Fruit fly (Drosophila melanogaster) whole organism, prepupa: ENCODE data around the gene Acph-1.

Experiments
- CG10631 ChIP-seq: fragments of 200-800 bp; sonication (Bioruptor generic); optimal IDR thresholded peaks from 2 replicates; lab custom pipeline; 2016; ENCODE audit warnings: missing biosample characterization, missing genetic modification characterization
- CG11294 ChIP-seq: fragments of 200-800 bp; sonication (Bioruptor generic); IDR thresholded peaks from 2 replicates; pipeline ENCODE4 v1.3.6; 2022; ENCODE audit warnings: missing biosample characterization, missing genetic modification characterization
- CG11762 ChIP-seq: fragments of 200-800 bp; sonication (Bioruptor generic); optimal IDR thresholded peaks from 3 replicates; lab custom pipeline; 2016; ENCODE audit warnings: missing biosample characterization, missing genetic modification characterization; ENCODE audit not compliant: insufficient read depth
- CG11902 ChIP-seq: fragments of 200-800 bp; sonication (Bioruptor generic); optimal IDR thresholded peaks from 3 replicates; lab custom pipeline; 2016; ENCODE audit warnings: missing biosample characterization, missing genetic modification characterization
- CG15336 ChIP-seq: fragments of 200-800 bp; sonication (Bioruptor generic); IDR thresholded peaks from 2 replicates; pipeline ENCODE4 v1.3.6; 2022; ENCODE audit warnings: missing biosample characterization, missing genetic modification characterization
- CG1621 ChIP-seq: fragments of 200-800 bp; sonication (Bioruptor generic); optimal IDR thresholded peaks from 3 replicates; lab custom pipeline; 2018; ENCODE audit warnings: missing biosample characterization, mild to moderate bottlenecking, missing genetic modification characterization
- CG31627 ChIP-seq: fragments of 200-800 bp; sonication (Bioruptor generic); optimal IDR thresholded peaks from 3 replicates; lab custom pipeline; 2016; ENCODE audit warnings: missing biosample characterization, missing genetic modification characterization
- CG32006 ChIP-seq: fragments of 200-800 bp; sonication (Bioruptor generic); optimal IDR thresholded peaks from 3 replicates; lab custom pipeline; 2017; ENCODE audit warnings: missing biosample characterization, mild to moderate bottlenecking, missing genetic modification characterization
- CG34406 ChIP-seq: fragments of 200-800 bp; sonication (Bioruptor generic); optimal IDR thresholded peaks from 3 replicates; lab custom pipeline; 2016; ENCODE audit warnings: missing biosample characterization, missing genetic modification characterization
- CG3919 ChIP-seq: fragments of 200-800 bp; sonication (Bioruptor generic); optimal IDR thresholded peaks from 3 replicates; lab custom pipeline; 2016; ENCODE audit warnings: missing biosample characterization, missing genetic modification characterization
- CG4318 ChIP-seq: fragments of 200-800 bp; sonication (Bioruptor generic); optimal IDR thresholded peaks from 3 replicates; lab custom pipeline; 2017; ENCODE audit warnings: missing biosample characterization, mild to moderate bottlenecking, missing genetic modification characterization
- CG6163 ChIP-seq: fragments of 200-800 bp; sonication (Bioruptor generic); IDR thresholded peaks from 3 replicates; pipeline ENCODE4 v1.3.6; 2022; ENCODE audit warnings: missing biosample characterization, missing genetic modification characterization
- CG6276 ChIP-seq: fragments of 200-800 bp; sonication (Bioruptor generic); optimal IDR thresholded peaks from 2 replicates; lab custom pipeline; 2017; ENCODE audit warnings: missing biosample characterization, mild to moderate bottlenecking, missing genetic modification characterization
- CG6792 ChIP-seq: fragments of 200-800 bp; sonication (Bioruptor generic); optimal IDR thresholded peaks from 3 replicates; lab custom pipeline; 2016; ENCODE audit warnings: missing biosample characterization, missing genetic modification characterization
- CG6808 ChIP-seq: fragments of 200-800 bp; sonication (Bioruptor generic); optimal IDR thresholded peaks from 3 replicates; lab custom pipeline; 2017; ENCODE audit warnings: missing biosample characterization, missing genetic modification characterization, mild to moderate bottlenecking, moderate library complexity, missing genetic modification reagents
- CG7368 ChIP-seq: fragments of 200-800 bp; sonication (Bioruptor generic); optimal IDR thresholded peaks from 3 replicates; lab custom pipeline; 2016; ENCODE audit warnings: missing biosample characterization, missing genetic modification characterization
- CG8119 ChIP-seq: fragments of 200-800 bp; sonication (Bioruptor generic); IDR thresholded peaks from 3 replicates; pipeline ENCODE4 v1.3.6; 2022; ENCODE audit warnings: missing biosample characterization, missing genetic modification characterization
- CG8632 ChIP-seq: fragments of 200-800 bp; sonication (Bioruptor generic); optimal IDR thresholded peaks from 3 replicates; lab custom pipeline; 2016; ENCODE audit warnings: missing biosample characterization, missing genetic modification characterization
- Eip75B ChIP-seq: fragments of 200-800 bp; sonication (Bioruptor generic); optimal IDR thresholded peaks from 3 replicates; lab custom pipeline; 2016; ENCODE audit warnings: missing biosample characterization, missing genetic modification characterization
- Eip78C ChIP-seq: fragments of 200-800 bp; sonication (Bioruptor generic); peaks from one replicate; lab custom pipeline; 2016; ENCODE audit warnings: missing biosample characterization, missing genetic modification characterization
- Ets21C ChIP-seq: fragments of 200-800 bp; sonication (Bioruptor generic); optimal IDR thresholded peaks from 3 replicates; lab custom pipeline; 2016; ENCODE audit warnings: missing biosample characterization, missing genetic modification characterization
- Ets96B ChIP-seq: fragments of 200-800 bp; optimal IDR thresholded peaks from 2 replicates; lab custom pipeline; 2019; ENCODE audit warnings: missing biosample characterization, mild to moderate bottlenecking, missing genetic modification characterization, moderate library complexity
- Gug ChIP-seq: fragments of 200-800 bp; sonication (Bioruptor generic); IDR thresholded peaks from 2 replicates; pipeline ENCODE4 v1.3.6; 2022; ENCODE audit warnings: missing biosample characterization, missing genetic modification characterization
- Hr38 ChIP-seq: sonication (Bioruptor generic); optimal IDR thresholded peaks from 2 replicates; lab custom pipeline; 2016; ENCODE audit warnings: missing biosample characterization, missing genetic modification characterization
- Hr39 ChIP-seq: fragments of 200-800 bp; sonication (Bioruptor generic); optimal IDR thresholded peaks from 2 replicates; lab custom pipeline; 2016; ENCODE audit warnings: missing biosample characterization, missing genetic modification characterization
- Hr4 ChIP-seq: fragments of 200-800 bp; sonication (Bioruptor generic); optimal IDR thresholded peaks from 3 replicates; lab custom pipeline; 2016; ENCODE audit warnings: missing biosample characterization, missing genetic modification characterization
- Lpt ChIP-seq: fragments of 200-800 bp; sonication (Bioruptor generic); optimal IDR thresholded peaks from 3 replicates; lab custom pipeline; 2016; ENCODE audit warnings: missing biosample characterization, missing genetic modification characterization
- OdsH ChIP-seq: fragments of 200-800 bp; sonication (Bioruptor generic); optimal IDR thresholded peaks from 3 replicates; lab custom pipeline; 2016; ENCODE audit warnings: missing biosample characterization, missing genetic modification characterization
- Smox ChIP-seq: fragments of 200-800 bp; sonication (Bioruptor generic); optimal IDR thresholded peaks from 3 replicates; lab custom pipeline; 2016; ENCODE audit warnings: missing biosample characterization, missing genetic modification characterization
- Sox102F ChIP-seq: fragments of 200-800 bp; sonication (Bioruptor generic); optimal IDR thresholded peaks from 2 replicates; lab custom pipeline; 2016; ENCODE audit warnings: missing biosample characterization, mild to moderate bottlenecking, missing genetic modification characterization
- Sox14 ChIP-seq: fragments of 200-800 bp; sonication (Bioruptor generic); optimal IDR thresholded peaks from 3 replicates; lab custom pipeline; 2016; ENCODE audit warnings: missing biosample characterization, missing genetic modification characterization
- achi ChIP-seq: fragments of 200-800 bp; sonication (Bioruptor generic); optimal IDR thresholded peaks from 3 replicates; lab custom pipeline; 2016; ENCODE audit warnings: missing biosample characterization, missing genetic modification characterization
- acj6 ChIP-seq: fragments of 200-800 bp; sonication (Bioruptor generic); optimal IDR thresholded peaks from 3 replicates; lab custom pipeline; 2016; ENCODE audit warnings: missing biosample characterization, missing genetic modification characterization
- cyc ChIP-seq: fragments of 200-800 bp; sonication (Bioruptor generic); optimal IDR thresholded peaks from 3 replicates; lab custom pipeline; 2016; ENCODE audit warnings: missing biosample characterization, missing genetic modification characterization
- eg ChIP-seq: fragments of 200-800 bp; sonication (Bioruptor generic); IDR thresholded peaks from 3 replicates; pipeline ENCODE4 v1.3.6; 2022; ENCODE audit warnings: missing biosample characterization, missing genetic modification characterization
- esn ChIP-seq: fragments of 200-800 bp; sonication (Bioruptor generic); optimal IDR thresholded peaks from 2 replicates; lab custom pipeline; 2016; ENCODE audit warnings: missing biosample characterization, mild to moderate bottlenecking, missing genetic modification characterization, moderate library complexity
- lz ChIP-seq: fragments of 200-800 bp; sonication (Bioruptor generic); optimal IDR thresholded peaks from 3 replicates; lab custom pipeline; 2016; ENCODE audit warnings: missing biosample characterization, missing genetic modification characterization
- net ChIP-seq: fragments of 200-800 bp; sonication (Bioruptor generic); optimal IDR thresholded peaks from 3 replicates; lab custom pipeline; 2016; ENCODE audit warnings: missing biosample characterization, missing genetic modification characterization
- pdm3 ChIP-seq: fragments of 200-800 bp; sonication (Bioruptor generic); optimal IDR thresholded peaks from 3 replicates; lab custom pipeline; 2016; ENCODE audit warnings: missing biosample characterization, missing genetic modification characterization
- salr ChIP-seq, 2 experiments: fragments of 200-800 bp; sonication (Bioruptor generic); optimal IDR thresholded peaks; 3 replicates each; lab custom pipeline; 2016 to 2018; ENCODE audit warnings: missing biosample characterization in 2 of 2, missing genetic modification characterization in 2 of 2, mild to moderate bottlenecking in 1 of 2
- spab ChIP-seq: fragments of 200-800 bp; sonication (Bioruptor generic); optimal IDR thresholded peaks from 2 replicates; lab custom pipeline; 2017; ENCODE audit warnings: missing biosample characterization, mild to moderate bottlenecking, missing genetic modification characterization, missing genetic modification reagents
- ss ChIP-seq, 2 experiments: fragments of 200-800 bp; sonication (Bioruptor generic); optimal IDR thresholded peaks; 2 replicates in 1 of 2; 3 replicates in 1 of 2; lab custom pipeline; 2017 to 2018; ENCODE audit warnings: mild to moderate bottlenecking in 2 of 2, missing biosample characterization in 2 of 2, missing genetic modification characterization in 2 of 2, moderate library complexity in 1 of 2
- svp ChIP-seq: fragments of 200-800 bp; sonication (Bioruptor generic); peaks from one replicate; lab custom pipeline; 2016; ENCODE audit warnings: missing biosample characterization, missing genetic modification characterization
- topi ChIP-seq: fragments of 200-800 bp; sonication (Bioruptor generic); optimal IDR thresholded peaks from 3 replicates; lab custom pipeline; 2016; ENCODE audit warnings: missing biosample characterization, missing genetic modification characterization
- vri ChIP-seq: fragments of 200-800 bp; sonication (Bioruptor generic); optimal IDR thresholded peaks from 3 replicates; lab custom pipeline; 2016; ENCODE audit warnings: missing biosample characterization, mild to moderate bottlenecking, missing genetic modification characterization

Gene Acph-1

DNA sequence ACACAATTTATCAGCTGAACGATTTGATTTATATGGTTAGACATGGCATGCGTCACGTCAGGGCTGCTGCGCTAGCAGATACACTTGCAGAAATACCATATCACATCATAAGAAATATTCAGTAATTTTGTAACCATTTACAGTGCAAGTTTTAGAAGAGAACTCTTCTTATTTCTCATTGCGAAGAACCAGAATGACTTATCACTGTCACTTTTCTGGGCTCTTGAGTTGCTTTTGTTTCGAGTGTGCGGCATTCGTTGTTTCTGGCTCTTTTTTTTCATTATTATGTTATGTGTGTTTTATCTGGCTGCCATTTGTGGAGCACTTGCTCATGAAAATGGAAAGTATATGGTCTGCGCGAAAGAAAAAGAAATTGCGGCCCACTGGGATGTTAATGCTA lies 11.2 kb downstream of the Acph-1 start (continued):
- TF ChIP-seq net (GFP tag; lab: Kevin White, UChicago) (no peak), CG15336 (GFP tag; lab: Robert Waterston, UW) (peak; percentile 87), CG10631 (GFP tag; lab: Kevin White, UChicago) (peak; percentile 24), salr (GFP tag; optimal IDR thresholded peaks at IDR 0.05; lab: Kevin White, UChicago) (peak in 1 of 2 experiments; percentile 41), Eip75B (no peak), esn (no peak), eg (GFP tag; lab: Robert Waterston, UW) (peak; percentile 89), Hr4 (GFP tag; lab: Kevin White, UChicago) (peak; percentile 89), pdm3 (peak; percentile 10), OdsH (GFP tag; lab: Kevin White, UChicago) (peak; percentile 37), CG6792 (GFP tag; lab: Kevin White, UChicago) (no peak), spab (GFP tag; lab: Kevin White, UChicago) (no peak)

DNA sequence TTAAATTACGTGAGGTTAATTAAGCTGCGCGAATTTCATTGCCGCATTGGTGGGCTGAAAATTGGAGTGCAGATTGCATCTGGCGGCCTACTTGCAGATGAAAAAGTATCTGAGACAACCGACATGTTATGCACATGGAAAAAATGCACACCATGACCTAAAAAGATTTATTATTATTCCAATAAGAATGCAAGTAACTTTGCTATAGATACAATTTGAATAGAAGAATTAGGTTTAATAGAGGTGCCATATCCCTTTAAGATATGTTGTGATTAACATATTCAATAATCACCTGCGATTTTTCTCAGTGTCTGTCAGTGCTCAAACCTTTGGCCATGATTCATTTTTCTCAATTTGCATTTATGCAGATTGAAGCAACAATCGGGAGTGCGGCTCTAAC lies 11.7 kb downstream of the Acph-1 start:
- TF ChIP-seq esn (peak; percentile 49), CG31627 (GFP tag; lab: Kevin White, UChicago) (peak; percentile 7), cyc (peak; percentile 48), lz (GFP tag; lab: Kevin White, UChicago) (peak; percentile 26), CG6808 (no peak), net (GFP tag; lab: Kevin White, UChicago) (no peak), Smox (GFP tag; lab: Kevin White, UChicago) (peak; percentile 14), acj6 (peak; percentile 34), CG32006 (GFP tag; lab: Kevin White, UChicago) (peak; percentile 48), Hr39 (peak; percentile 39), ss (GFP tag; optimal IDR thresholded peaks at IDR 0.05; lab: Kevin White, UChicago) (no peak), Sox102F (GFP tag; lab: Kevin White, UChicago) (peak; percentile 49), CG6276 (peak; percentile 16), Lpt (GFP tag; lab: Kevin White, UChicago) (peak; percentile 15), Ets21C (GFP tag; lab: Kevin White, UChicago) (peak; percentile 34), eg (GFP tag; lab: Robert Waterston, UW) (peak; percentile 21; the same call in 1 of the 3 replicates), CG8119 (GFP tag; lab: Robert Waterston, UW) (peak; percentile 39), CG8632 (GFP tag; lab: Kevin White, UChicago) (peak; percentile 8), Eip75B (peak; percentile 11), achi (peak; percentile 28), CG11294 (GFP tag; lab: Robert Waterston, UW) (no peak), CG3919 (GFP tag; lab: Kevin White, UChicago) (peak; percentile 32), Gug (GFP tag; lab: Robert Waterston, UW) (peak; percentile 24; the same call in 1 of the 2 replicates), CG10631 (GFP tag; lab: Kevin White, UChicago) (peak; percentile 19), Ets96B (tag; lab: Kevin White, UChicago) (no peak), CG15336 (GFP tag; lab: Robert Waterston, UW) (peak; percentile 72), spab (GFP tag; lab: Kevin White, UChicago) (no peak), CG34406 (peak; percentile 18), pdm3 (peak; percentile 22), CG11762 (GFP tag; lab: Kevin White, UChicago) (peak; percentile 33), vri (GFP tag; lab: Kevin White, UChicago) (no peak), CG7368 (GFP tag; lab: Kevin White, UChicago) (no peak), Eip78C (GFP tag; lab: Kevin White, UChicago) (peak; percentile 77), Hr4 (GFP tag; lab: Kevin White, UChicago) (peak; percentile 20), CG11902 (GFP tag; lab: Kevin White, UChicago) (no peak), Hr38 (no peak), Sox14 (GFP tag; lab: Kevin White, UChicago) (peak; percentile 24), OdsH (GFP tag; lab: Kevin White, UChicago) (peak; percentile 59), CG6792 (GFP tag; lab: Kevin White, UChicago) (peak; percentile 51), CG4318 (peak; percentile 6), topi (GFP tag; lab: Kevin White, UChicago) (peak; percentile 25), CG6163 (peak; percentile 70), CG1621 (tag; lab: Kevin White, UChicago) (no peak), svp (GFP tag; lab: Kevin White, UChicago) (peak; percentile 79)
